Fruit fly (Drosophila melanogaster) ovary, adult (tissue): Measurements from ENCODE around the gene Spt7.

Experiments used
- CG17801 ChIP-seq: fragments of 200-800 bp; optimal IDR thresholded peaks from 2 replicates; lab custom pipeline; 2019; ENCODE audit warnings: missing biosample characterization, mild to moderate bottlenecking, missing genetic modification characterization, moderate library complexity; ENCODE audit not compliant: partially characterized antibody

The Spt7 gene

dm6 chrX:17850179-17850578 lies at the start of gene Spt7, which contains the start of gene CG15814:
TSS of gene Spt7 (plus strand) at chrX:17850460.
TSS of gene CG15814 (minus strand) at chrX:17850342.
- TF ChIP-seq CG17801 (GFP tag; lab: Kevin White, UChicago): peak; percentile 63

- TF ChIP-seq CG17801 (GFP tag; lab: Kevin White, UChicago): no peak
These were observed 47.7 kb upstream of the Spt7 start for dm6 chrX:17802353-17803121.

- no peak for TF ChIP-seq CG17801 (GFP tag; lab: Kevin White, UChicago)
These were observed 46.2 kb upstream of the Spt7 start for dm6 chrX:17804048-17804447.

DNA sequence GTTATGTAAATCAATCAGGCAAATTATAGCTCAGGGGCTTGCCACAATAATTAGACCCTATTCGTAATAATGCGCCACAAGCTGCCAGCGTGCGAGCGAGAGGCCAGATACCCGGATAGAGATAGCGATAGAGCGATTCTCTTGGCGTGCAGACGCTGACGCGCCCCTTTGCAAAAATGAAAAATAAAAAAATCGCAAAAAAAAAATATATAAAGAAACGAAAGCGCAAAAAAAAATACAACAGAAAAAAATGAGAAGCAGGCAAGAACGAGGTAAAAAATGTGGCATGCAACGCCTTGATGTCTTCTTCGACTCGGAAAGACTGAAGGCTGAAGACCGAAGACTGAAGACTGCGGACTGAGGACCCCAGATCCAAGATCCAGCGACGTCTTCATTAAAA lies 43.9 kb upstream of the Spt7 start:
- no peak for TF ChIP-seq CG17801 (GFP tag; lab: Kevin White, UChicago)

DNA sequence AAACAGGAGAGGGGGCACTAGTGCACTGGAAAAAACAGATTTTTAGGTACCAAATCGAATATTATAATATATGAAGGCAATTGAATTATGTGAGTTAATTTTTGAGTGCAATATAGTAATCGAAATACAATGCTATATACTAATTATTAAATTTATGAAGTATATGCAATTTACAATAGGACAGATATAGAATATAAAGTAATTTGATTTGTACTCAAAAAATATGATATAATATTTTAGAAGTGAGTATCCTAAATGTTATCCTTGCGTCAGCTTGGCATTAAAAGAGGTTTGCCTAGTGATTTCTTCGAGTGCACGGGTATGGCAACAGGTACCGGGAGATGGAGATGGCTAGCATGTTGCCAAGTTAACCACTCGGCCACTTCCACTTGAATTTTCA lies 43.3 kb upstream of the Spt7 start:
- TF ChIP-seq CG17801 (GFP tag; lab: Kevin White, UChicago): no peak

DNA sequence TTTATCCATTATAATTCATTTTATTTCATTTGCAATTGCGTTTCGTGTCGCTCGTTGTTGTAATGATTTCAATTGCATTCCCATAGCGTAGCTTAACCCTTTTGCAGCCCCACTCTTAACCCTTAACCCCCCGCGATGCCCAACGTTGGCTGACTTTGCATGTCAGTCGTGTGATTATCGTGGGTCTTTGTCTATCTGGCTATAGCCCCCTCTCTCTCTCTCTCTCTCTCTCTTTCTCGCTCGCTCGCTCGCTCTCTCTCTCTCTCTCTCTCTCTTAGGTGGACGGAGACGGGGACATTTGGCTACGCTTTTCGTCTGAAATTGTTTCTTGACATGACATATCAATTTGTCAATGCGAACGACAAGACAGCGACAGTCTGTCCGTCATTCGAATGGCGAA lies 38.1 kb upstream of the Spt7 start:
- TF ChIP-seq CG17801 (GFP tag; lab: Kevin White, UChicago): no peak

DNA sequence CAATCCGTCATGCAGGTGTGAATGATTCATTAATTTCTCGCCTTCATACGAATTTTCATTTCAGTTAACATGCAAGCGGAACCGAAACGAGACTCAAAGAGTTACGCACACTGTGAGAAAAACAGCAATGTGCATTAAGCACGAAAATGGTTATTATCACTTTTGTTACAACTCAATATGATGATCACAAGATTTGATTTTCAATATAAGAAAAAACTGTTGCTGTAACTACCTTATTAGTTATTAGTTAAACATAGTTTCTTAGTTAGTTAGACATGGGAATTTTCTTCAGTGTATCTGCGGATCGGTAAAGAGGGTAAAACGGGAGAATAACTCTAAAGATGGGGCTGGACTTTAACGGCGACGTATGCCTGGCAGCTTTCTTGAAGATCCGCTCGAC lies 35.5 kb upstream of the Spt7 start:
- no peak for TF ChIP-seq CG17801 (GFP tag; lab: Kevin White, UChicago)

dm6 chrX:17816437-17816836 lies 33.8 kb upstream of the Spt7 start:
- no peak for TF ChIP-seq CG17801 (GFP tag; lab: Kevin White, UChicago)

- no peak for TF ChIP-seq CG17801 (GFP tag; lab: Kevin White, UChicago)
These were observed 30.6 kb upstream of the Spt7 start, which contains the start of gene CG12986 for dm6 chrX:17819635-17820139. TSS of gene CG12986 (minus strand) at chrX:17819685.

DNA sequence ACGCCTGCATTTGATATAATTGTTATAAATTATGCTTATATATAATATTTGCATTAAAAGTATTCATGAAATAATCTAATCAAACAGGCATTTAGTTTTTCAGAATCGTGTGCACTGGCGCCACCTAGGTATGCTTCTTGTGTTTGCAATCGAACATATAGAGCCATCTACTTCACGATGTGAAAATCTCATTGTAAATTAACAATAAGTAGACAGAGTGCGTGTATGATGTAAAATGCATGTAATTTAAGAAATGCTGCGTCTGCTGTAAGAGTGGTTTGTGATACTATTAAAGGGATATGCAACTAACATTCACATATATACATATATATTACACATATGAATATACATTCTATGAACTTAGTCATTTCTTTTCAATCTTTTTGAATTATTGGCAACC lies 30.0 kb upstream of the Spt7 start:
- TF ChIP-seq CG17801 (GFP tag; lab: Kevin White, UChicago): no peak

DNA sequence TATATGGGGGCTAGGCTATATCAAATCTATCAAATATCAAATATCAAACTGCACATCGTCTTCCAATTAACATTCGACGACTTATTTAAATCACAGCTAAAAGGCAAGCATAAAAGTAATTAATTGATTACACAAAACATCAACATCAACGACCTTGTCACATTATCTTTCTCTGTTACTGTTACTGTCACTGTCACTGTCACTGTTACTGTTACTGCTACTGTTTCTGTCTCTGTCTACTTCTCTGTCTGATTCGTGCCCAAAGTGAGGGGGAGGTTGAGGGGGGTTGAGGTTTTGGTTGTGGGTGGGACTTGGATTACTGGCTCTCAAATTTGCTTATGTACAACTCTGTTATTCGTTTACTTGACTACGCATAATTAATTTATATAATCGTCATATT lies 28.8 kb upstream of the Spt7 start:
- TF ChIP-seq CG17801 (GFP tag; lab: Kevin White, UChicago): no peak

- peak; percentile 61 for TF ChIP-seq CG17801 (GFP tag; lab: Kevin White, UChicago)
These were observed 23.2 kb upstream of the Spt7 start, which contains the start of gene Socs16D for dm6 chrX:17826807-17827703. TSS of gene Socs16D (minus strand) at chrX:17827564.

- no peak for TF ChIP-seq CG17801 (GFP tag; lab: Kevin White, UChicago)
These were observed 21.8 kb upstream of the Spt7 start for dm6 chrX:17828298-17829033.
